Worm (Caenorhabditis elegans): ENCODE results near the gene gly-1.

Gene gly-1

ce11 chrII:10884396-10884795 lies 17.6 kb downstream of the gly-1 start, which contains the start of gene egg-3:
Gene egg-3 (minus strand): TSS chrII:10884441.
- TF ChIP-seq odd-2 (tag; optimal IDR thresholded peaks at IDR 0.05), result no peak
- no peak for TF ChIP-seq pag-3 (tag; optimal IDR thresholded peaks at IDR 0.05; ENCODE audit: borderline replicate concordance)
- TF ChIP-seq ceh-9 (tag; optimal IDR thresholded peaks at IDR 0.05), result no peak
- TF ChIP-seq ceh-6 (GFP tag; optimal IDR thresholded peaks at IDR 0.05), result no peak
- no peak for TF ChIP-seq elt-2 (tag; optimal IDR thresholded peaks at IDR 0.05)
- no peak for TF ChIP-seq eyg-1 (tag; optimal IDR thresholded peaks at IDR 0.05)

- TF ChIP-seq ceh-6 (GFP tag; optimal IDR thresholded peaks at IDR 0.05) (no peak), ama-1 (optimal IDR thresholded peaks at IDR 0.05) (no peak), fkh-6 (tag; optimal IDR thresholded peaks at IDR 0.05) (no peak), ref-2 (tag; optimal IDR thresholded peaks at IDR 0.05) (no peak), tbx-7 (tag; optimal IDR thresholded peaks at IDR 0.05) (no peak), ceh-18 (tag; optimal IDR thresholded peaks at IDR 0.05) (no peak), ceh-2 (tag; optimal IDR thresholded peaks at IDR 0.05) (no peak), ceh-19 (GFP tag; optimal IDR thresholded peaks at IDR 0.05) (no peak), nfya-1 (tag; optimal IDR thresholded peaks at IDR 0.05) (no peak), che-1 (tag; optimal IDR thresholded peaks at IDR 0.05) (no peak)
Measured at ce11 chrII:10880625-10881024, 21.4 kb downstream of the gly-1 start, which contains the start of gene lurp-1. Gene lurp-1 (plus strand): TSS chrII:10880925.

- TF ChIP-seq hlh-30 (tag; optimal IDR thresholded peaks at IDR 0.05; ENCODE audit: insufficient read depth), result no peak
- TF ChIP-seq K09A11.1 (tag; optimal IDR thresholded peaks at IDR 0.05; ENCODE audit: insufficient read depth), result no peak
- no peak for TF ChIP-seq ceh-19 (GFP tag; optimal IDR thresholded peaks at IDR 0.05)
- no peak for TF ChIP-seq pqm-1 (tag; optimal IDR thresholded peaks at IDR 0.05)
- no peak for TF ChIP-seq ceh-9 (tag; optimal IDR thresholded peaks at IDR 0.05)
- no peak for TF ChIP-seq ceh-24 (tag; optimal IDR thresholded peaks at IDR 0.05)
- TF ChIP-seq ref-2 (tag; optimal IDR thresholded peaks at IDR 0.05), result no peak
- no peak for TF ChIP-seq pros-1 (tag; optimal IDR thresholded peaks at IDR 0.05)
- TF ChIP-seq lim-6 (tag; optimal IDR thresholded peaks at IDR 0.05), result no peak
- TF ChIP-seq sdc-2 (tag; optimal IDR thresholded peaks at IDR 0.05), result no peak
- TF ChIP-seq ceh-31 (tag; optimal IDR thresholded peaks at IDR 0.05), result no peak
- no peak for TF ChIP-seq pax-1 (tag; optimal IDR thresholded peaks at IDR 0.05)
- no peak for TF ChIP-seq hlh-15 (tag; optimal IDR thresholded peaks at IDR 0.05)
Measured at ce11 chrII:10873631-10874030, 28.4 kb downstream of the gly-1 start, which contains the start of gene orc-2. Gene orc-2 (plus strand): TSS chrII:10873931.

- TF ChIP-seq ama-1 (optimal IDR thresholded peaks at IDR 0.05) (no peak), pros-1 (tag; optimal IDR thresholded peaks at IDR 0.05) (no peak), ceh-48 (tag; optimal IDR thresholded peaks at IDR 0.05) (no peak), syd-9 (tag; optimal IDR thresholded peaks at IDR 0.05) (no peak), C08G9.2 (tag; optimal IDR thresholded peaks at IDR 0.05) (peak; percentile 89), dmd-4 (tag; optimal IDR thresholded peaks at IDR 0.05; ENCODE audit: borderline replicate concordance) (no peak), nfya-1 (tag; optimal IDR thresholded peaks at IDR 0.05) (peak; percentile 60), C38D4.7 (GFP tag; optimal IDR thresholded peaks at IDR 0.05) (no peak), tbx-7 (tag; optimal IDR thresholded peaks at IDR 0.05) (peak; percentile 78), ceh-30 (tag; optimal IDR thresholded peaks at IDR 0.05) (no peak), T23F11.4 (GFP tag; optimal IDR thresholded peaks at IDR 0.05) (no peak), sox-4 (tag; optimal IDR thresholded peaks at IDR 0.05) (no peak), ref-2 (tag; optimal IDR thresholded peaks at IDR 0.05) (peak; percentile 73), hlh-30 (tag; optimal IDR thresholded peaks at IDR 0.05; ENCODE audit: insufficient read depth) (peak; percentile 81), mec-3 (tag; optimal IDR thresholded peaks at IDR 0.05; ENCODE audit: borderline replicate concordance) (no peak), ceh-2 (tag; optimal IDR thresholded peaks at IDR 0.05) (peak; percentile 92), madf-2 (tag; optimal IDR thresholded peaks at IDR 0.05) (no peak), ets-4 (tag; optimal IDR thresholded peaks at IDR 0.05) (peak; percentile 87), pat-9 (tag; optimal IDR thresholded peaks at IDR 0.05) (no peak), ceh-45 (GFP tag; IDR thresholded peaks at IDR 0.05) (no peak), Y22D7AL.16 (tag; optimal IDR thresholded peaks at IDR 0.05) (no peak), hlh-15 (tag; optimal IDR thresholded peaks at IDR 0.05) (no peak), lim-6 (tag; optimal IDR thresholded peaks at IDR 0.05) (peak; percentile 48), elt-2 (tag; optimal IDR thresholded peaks at IDR 0.05) (peak; percentile 65), pha-2 (tag; optimal IDR thresholded peaks at IDR 0.05) (no peak), unc-55 (GFP tag; optimal IDR thresholded peaks at IDR 0.05) (no peak), K09A11.1 (tag; optimal IDR thresholded peaks at IDR 0.05; ENCODE audit: insufficient read depth) (no peak), unc-86 (tag; optimal IDR thresholded peaks at IDR 0.05) (no peak), nhr-11 (tag; optimal IDR thresholded peaks at IDR 0.05) (no peak), F13H6.1 (tag; optimal IDR thresholded peaks at IDR 0.05) (peak; percentile 22), ceh-22 (tag; optimal IDR thresholded peaks at IDR 0.05) (no peak), elt-4 (tag; optimal IDR thresholded peaks at IDR 0.05) (no peak)
Measured at ce11 chrII:10872541-10872940, 29.5 kb downstream of the gly-1 start, which contains the start of the genes cyn-4 and copz-1. Gene cyn-4 (minus strand): TSS chrII:10872611. Gene copz-1 (plus strand): TSS chrII:10872879.

Measured in whole organism, late embryonic.